Fruit fly (Drosophila melanogaster): Measurements from ENCODE around the gene CG42818.

The CG42818 gene

DNA sequence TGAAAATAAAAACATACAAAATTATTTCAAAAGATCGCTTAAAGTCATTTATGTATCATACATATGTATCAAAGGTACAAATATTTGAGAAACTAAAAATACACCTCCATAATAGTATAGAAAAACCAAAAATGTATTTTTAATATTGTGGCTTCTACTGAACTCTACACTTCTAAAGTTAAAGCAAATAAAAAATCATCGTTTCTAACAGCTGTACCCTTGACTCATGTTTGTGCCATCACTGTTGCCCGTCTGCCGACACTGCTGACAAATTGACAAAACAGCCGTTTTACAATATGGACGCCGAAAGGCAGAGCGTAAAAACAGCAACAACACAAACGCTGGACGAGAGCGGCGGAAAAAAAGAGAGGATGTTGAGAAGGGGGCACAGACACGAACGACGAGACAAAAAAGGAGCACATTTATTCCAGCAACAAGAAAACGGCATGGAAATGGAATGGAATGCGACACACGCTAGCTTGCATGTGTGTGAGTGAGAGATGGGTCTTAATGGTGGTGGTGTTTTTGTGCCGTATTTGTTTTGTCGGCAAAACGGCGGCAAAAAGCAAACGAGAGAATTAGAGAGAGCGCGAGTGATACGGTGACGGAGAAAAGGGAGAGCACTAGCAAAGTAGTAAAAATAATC, 44.7 kb downstream of the CG42818 start (continued):
- peak; percentile 74 for TF ChIP-seq her (GFP tag; optimal IDR thresholded peaks at IDR 0.05)
- TF ChIP-seq corto (GFP tag; optimal IDR thresholded peaks at IDR 0.05) = peak; percentile 80
- TF ChIP-seq CG9876 (GFP tag; optimal IDR thresholded peaks at IDR 0.05) = peak; percentile 68
- TF ChIP-seq sob (GFP tag; IDR thresholded peaks at IDR 0.05) = no peak
- TF ChIP-seq CG9932 (GFP tag; IDR thresholded peaks at IDR 0.05) = no peak
- TF ChIP-seq CG12299 (tag; optimal IDR thresholded peaks at IDR 0.05) = peak; percentile 68
- TF ChIP-seq CG5953 (GFP tag; IDR thresholded peaks at IDR 0.05) = no peak
- peak; percentile 74 for TF ChIP-seq run (tag; optimal IDR thresholded peaks at IDR 0.05)
- TF ChIP-seq CG8388 (GFP tag; optimal IDR thresholded peaks at IDR 0.05) = peak; percentile 81
- TF ChIP-seq CG9727 (GFP tag; optimal IDR thresholded peaks at IDR 0.05) = peak; percentile 86
- TF ChIP-seq ap (GFP tag; IDR thresholded peaks at IDR 0.05) = no peak
- TF ChIP-seq CG6683 (GFP tag; optimal IDR thresholded peaks at IDR 0.05) = peak; percentile 67
- peak; percentile 69 for TF ChIP-seq crc (GFP tag; optimal IDR thresholded peaks at IDR 0.05)
- no peak for TF ChIP-seq dati (GFP tag; IDR thresholded peaks at IDR 0.05)
- peak; percentile 59 for TF ChIP-seq CG2875 (GFP tag; optimal IDR thresholded peaks at IDR 0.05)
- TF ChIP-seq CG17186 (GFP tag; optimal IDR thresholded peaks at IDR 0.05) = peak; percentile 24
- TF ChIP-seq hb (GFP tag; IDR thresholded peaks at IDR 0.05; ENCODE audit: partially characterized antibody) = no peak
- TF ChIP-seq CG3726 (GFP tag; IDR thresholded peaks at IDR 0.05) = no peak
- TF ChIP-seq caup (GFP tag; optimal IDR thresholded peaks at IDR 0.05; ENCODE audit: severe bottlenecking) = peak; percentile 85
- no peak for TF ChIP-seq grn (GFP tag; optimal IDR thresholded peaks at IDR 0.05)
- TF ChIP-seq BEAF-32 (GFP tag; optimal IDR thresholded peaks at IDR 0.05) = peak; percentile 49
- TF ChIP-seq Blimp-1 (GFP tag; optimal IDR thresholded peaks at IDR 0.05) = peak; percentile 79
- peak; percentile 75 for TF ChIP-seq CG9609 (GFP tag; optimal IDR thresholded peaks at IDR 0.05)
- TF ChIP-seq kni (GFP tag; optimal IDR thresholded peaks at IDR 0.05) = peak; percentile 93
- TF ChIP-seq Myb (GFP tag; optimal IDR thresholded peaks at IDR 0.05) = peak; percentile 72
- TF ChIP-seq Adf1 (GFP tag; IDR thresholded peaks at IDR 0.05) = no peak
- TF ChIP-seq Hey (tag; optimal IDR thresholded peaks at IDR 0.05) = peak; percentile 18
- TF ChIP-seq schlank (tag; optimal IDR thresholded peaks at IDR 0.05) = peak; percentile 65
- TF ChIP-seq Mad (GFP tag; optimal IDR thresholded peaks at IDR 0.05) = peak; percentile 79
- TF ChIP-seq ems (GFP tag; optimal IDR thresholded peaks at IDR 0.05) = peak; percentile 21
- no peak for TF ChIP-seq CG4360 (GFP tag; IDR thresholded peaks at IDR 0.05)
- TF ChIP-seq zfh1 (GFP tag; IDR thresholded peaks at IDR 0.05) = no peak
- no peak for TF ChIP-seq YL-1 (GFP tag; optimal IDR thresholded peaks at IDR 0.05)
- TF ChIP-seq h (optimal IDR thresholded peaks at IDR 0.05) = no peak
- TF ChIP-seq Ssrp (tag; optimal IDR thresholded peaks at IDR 0.05) = peak; percentile 67
- TF ChIP-seq CG15073 (GFP tag; optimal IDR thresholded peaks at IDR 0.05) = peak; percentile 98
- no peak for TF ChIP-seq CG14965 (GFP tag; optimal IDR thresholded peaks at IDR 0.05; ENCODE audit: borderline replicate concordance)
- TF ChIP-seq jing (GFP tag; optimal IDR thresholded peaks at IDR 0.05) = peak; percentile 38
- no peak for TF ChIP-seq CG16779 (GFP tag; IDR thresholded peaks at IDR 0.05)
- peak; percentile 45 for TF ChIP-seq vfl (GFP tag; optimal IDR thresholded peaks at IDR 0.05)
- no peak for TF ChIP-seq CG8765 (GFP tag; IDR thresholded peaks at IDR 0.05)
- TF ChIP-seq p53 (GFP tag; optimal IDR thresholded peaks at IDR 0.05) = no peak
- TF ChIP-seq B-H2 (GFP tag; optimal IDR thresholded peaks at IDR 0.05) = peak; percentile 64
- peak; percentile 81 for TF ChIP-seq CG12942 (GFP tag; optimal IDR thresholded peaks at IDR 0.05)
- TF ChIP-seq Side (GFP tag; optimal IDR thresholded peaks at IDR 0.05) = peak; percentile 72
- peak; percentile 74 for TF ChIP-seq odd (GFP tag; optimal IDR thresholded peaks at IDR 0.05)
- TF ChIP-seq lmd (GFP tag; IDR thresholded peaks at IDR 0.05) = no peak
- TF ChIP-seq sim (GFP tag; IDR thresholded peaks at IDR 0.05) = no peak
- TF ChIP-seq CG18599 (GFP tag; optimal IDR thresholded peaks at IDR 0.05) = peak; percentile 87
- TF ChIP-seq CG3838 (GFP tag; optimal IDR thresholded peaks at IDR 0.05) = peak; percentile 77
- no peak for TF ChIP-seq Rx (GFP tag; IDR thresholded peaks at IDR 0.05)
